Worm (Caenorhabditis elegans): ENCODE data around the gene srw-77.

Gene srw-77

ce11 chrV:16594514-16594913, 48.9 kb downstream of the srw-77 start:
- TF ChIP-seq ztf-1 (GFP tag; conservative IDR thresholded peaks at IDR 0.05) (no peak), C34F6.9 (tag; optimal IDR thresholded peaks at IDR 0.05) (peak; percentile 11), nhr-129 (tag; optimal IDR thresholded peaks at IDR 0.05) (peak; percentile 50), F13H6.1 (tag; optimal IDR thresholded peaks at IDR 0.05) (no peak), ztf-4 (tag; optimal IDR thresholded peaks at IDR 0.05) (peak; percentile 7), sma-9 (GFP tag; optimal IDR thresholded peaks at IDR 0.05) (peak; percentile 14), sma-9 (tag; optimal IDR thresholded peaks at IDR 0.05) (no peak)

- TF ChIP-seq crh-2 (tag; optimal IDR thresholded peaks at IDR 0.05) (no peak), F13H6.1 (tag; optimal IDR thresholded peaks at IDR 0.05) (no peak), snpc-4 (tag; optimal IDR thresholded peaks at IDR 0.05) (no peak), lin-13 (GFP tag; optimal IDR thresholded peaks at IDR 0.05) (no peak), zag-1 (tag; optimal IDR thresholded peaks at IDR 0.05) (no peak), lin-39 (tag; optimal IDR thresholded peaks at IDR 0.05) (no peak), mbf-1 (tag; optimal IDR thresholded peaks at IDR 0.05) (no peak), unc-55 (GFP tag; optimal IDR thresholded peaks at IDR 0.05) (no peak), unc-39 (tag; optimal IDR thresholded peaks at IDR 0.05) (no peak), Y55F3AM.14 (GFP tag; optimal IDR thresholded peaks at IDR 0.05) (no peak), nhr-21 (tag; optimal IDR thresholded peaks at IDR 0.05) (no peak), nhr-10 (tag; optimal IDR thresholded peaks at IDR 0.05) (no peak), skn-1 (tag; optimal IDR thresholded peaks at IDR 0.05) (no peak)
Measured at ce11 chrV:16593792-16594059, 49.7 kb downstream of the srw-77 start.

- TF ChIP-seq crh-2 (tag; optimal IDR thresholded peaks at IDR 0.05), result peak; percentile 34
- TF ChIP-seq mbf-1 (tag; optimal IDR thresholded peaks at IDR 0.05), result no peak
- TF ChIP-seq fos-1 (tag; optimal IDR thresholded peaks at IDR 0.05), result peak; percentile 43
- TF ChIP-seq gmeb-1 (tag; optimal IDR thresholded peaks at IDR 0.05), result peak; percentile 47
- no peak for TF ChIP-seq nhr-6 (tag; optimal IDR thresholded peaks at IDR 0.05)
- peak; percentile 31 for TF ChIP-seq Y55F3AM.14 (GFP tag; optimal IDR thresholded peaks at IDR 0.05)
- peak; percentile 26 for TF ChIP-seq ama-1 (optimal IDR thresholded peaks at IDR 0.05)
- peak; percentile 41 for TF ChIP-seq sma-9 (GFP tag; optimal IDR thresholded peaks at IDR 0.05)
- no peak for TF ChIP-seq sma-9 (tag; optimal IDR thresholded peaks at IDR 0.05)
Measured at ce11 chrV:16592947-16593791, 50.3 kb downstream of the srw-77 start.

ce11 chrV:16591992-16592798, 51.3 kb downstream of the srw-77 start, which contains the start of gene srh-269:
Gene srh-269, minus strand, starts transcription at chrV:16592042.
- TF ChIP-seq unc-55 (GFP tag; optimal IDR thresholded peaks at IDR 0.05) (no peak), nhr-21 (tag; optimal IDR thresholded peaks at IDR 0.05) (peak; percentile 47), gmeb-1 (tag; optimal IDR thresholded peaks at IDR 0.05) (peak; percentile 52), nhr-12 (tag; optimal IDR thresholded peaks at IDR 0.05) (no peak), mbf-1 (tag; optimal IDR thresholded peaks at IDR 0.05) (no peak), lin-13 (GFP tag; optimal IDR thresholded peaks at IDR 0.05) (peak; percentile 52), alr-1 (tag; optimal IDR thresholded peaks at IDR 0.05) (no peak), nhr-237 (tag; optimal IDR thresholded peaks at IDR 0.05) (no peak), nhr-11 (tag; optimal IDR thresholded peaks at IDR 0.05) (no peak), sma-3 (GFP tag; optimal IDR thresholded peaks at IDR 0.05) (peak; percentile 42), dmd-4 (tag; optimal IDR thresholded peaks at IDR 0.05) (no peak), lin-39 (tag; optimal IDR thresholded peaks at IDR 0.05) (no peak), unc-62 (GFP tag; optimal IDR thresholded peaks at IDR 0.05) (no peak), aly-2 (tag; optimal IDR thresholded peaks at IDR 0.05) (no peak), nhr-25 (tag; optimal IDR thresholded peaks at IDR 0.05) (no peak), egl-27 (tag; optimal IDR thresholded peaks at IDR 0.05) (no peak), ztf-4 (tag; optimal IDR thresholded peaks at IDR 0.05) (peak; percentile 16), elt-1 (tag; optimal IDR thresholded peaks at IDR 0.05) (no peak), peb-1 (tag; optimal IDR thresholded peaks at IDR 0.05) (no peak), mab-5 (tag; optimal IDR thresholded peaks at IDR 0.05) (no peak), ztf-11 (tag; optimal IDR thresholded peaks at IDR 0.05) (no peak), Y55F3AM.14 (GFP tag; optimal IDR thresholded peaks at IDR 0.05) (peak; percentile 72), ceh-16 (tag; optimal IDR thresholded peaks at IDR 0.05) (no peak), zag-1 (tag; optimal IDR thresholded peaks at IDR 0.05) (no peak), C34F6.9 (tag; optimal IDR thresholded peaks at IDR 0.05) (peak; percentile 36), lsy-2 (tag; optimal IDR thresholded peaks at IDR 0.05) (peak; percentile 27 to 63), skn-1 (tag; optimal IDR thresholded peaks at IDR 0.05) (no peak), fos-1 (tag; optimal IDR thresholded peaks at IDR 0.05) (peak; percentile 40), ZK546.5 (tag; optimal IDR thresholded peaks at IDR 0.05) (no peak), lin-11 (tag; optimal IDR thresholded peaks at IDR 0.05) (no peak), nhr-129 (tag; optimal IDR thresholded peaks at IDR 0.05) (peak; percentile 76), snpc-4 (tag; optimal IDR thresholded peaks at IDR 0.05) (peak; percentile 30), F13H6.1 (tag; optimal IDR thresholded peaks at IDR 0.05) (peak; percentile 55), ama-1 (optimal IDR thresholded peaks at IDR 0.05) (peak; percentile 90), ztf-1 (GFP tag; conservative IDR thresholded peaks at IDR 0.05) (no peak), nhr-77 (tag; optimal IDR thresholded peaks at IDR 0.05) (no peak), crh-2 (tag; optimal IDR thresholded peaks at IDR 0.05) (peak; percentile 13), blmp-1 (tag; optimal IDR thresholded peaks at IDR 0.05; ENCODE audit: insufficient read depth) (no peak)

Measured in whole organism, L2 larva.